Fruit fly (Drosophila melanogaster) whole organism, embryonic: Measurements from ENCODE around the gene Vm26Ab.

ENCODE experiments used
- Adf1 ChIP-seq: fragments of 200-800 bp; sonication (Bioruptor generic); IDR thresholded peaks from 2 replicates; pipeline ENCODE4 v1.3.6; 2022; ENCODE audit warnings: missing biosample characterization, missing genetic modification characterization
- CG10147 ChIP-seq: fragments of 200-800 bp; sonication (Bioruptor generic); optimal IDR thresholded peaks from 2 replicates; lab custom pipeline; 2019; ENCODE audit warnings: missing biosample characterization, mild to moderate bottlenecking, missing genetic modification characterization, moderate library complexity
- CG10565 ChIP-seq: fragments of 200-800 bp; sonication (Bioruptor generic); optimal IDR thresholded peaks from 3 replicates; lab custom pipeline; 2016; ENCODE audit warnings: missing biosample characterization, mild to moderate bottlenecking, missing genetic modification characterization
- CG10959 ChIP-seq: fragments of 200-800 bp; sonication (Bioruptor generic); IDR thresholded peaks from 2 replicates; pipeline ENCODE4 v1.3.6; 2022; ENCODE audit warnings: missing biosample characterization, missing genetic modification characterization
- CG11456 ChIP-seq: fragments of 200-800 bp; sonication (Bioruptor generic); IDR thresholded peaks from 3 replicates; pipeline ENCODE4 v1.3.6; 2022; ENCODE audit warnings: missing biosample characterization, missing genetic modification characterization
- CG1233 ChIP-seq: fragments of 200-800 bp; sonication (Bioruptor generic); optimal IDR thresholded peaks from 4 replicates; lab custom pipeline; 2018; ENCODE audit warnings: missing biosample characterization, mild to moderate bottlenecking, missing genetic modification characterization
- CG13894 ChIP-seq: fragments of 200-800 bp; sonication (Bioruptor generic); optimal IDR thresholded peaks from 3 replicates; lab custom pipeline; 2018; ENCODE audit warnings: missing biosample characterization, mild to moderate bottlenecking, missing genetic modification characterization, moderate library complexity
- CG14014 ChIP-seq: fragments of 200-800 bp; sonication (Bioruptor generic); IDR thresholded peaks from 2 replicates; pipeline ENCODE4 v1.3.6; 2022; ENCODE audit warnings: missing biosample characterization, missing genetic modification characterization
- CG1647 ChIP-seq: fragments of 200-800 bp; sonication (Bioruptor generic); optimal IDR thresholded peaks from 3 replicates; lab custom pipeline; 2016; ENCODE audit warnings: missing biosample characterization, missing genetic modification characterization
- CG16813 ChIP-seq: fragments of 200-800 bp; sonication (Bioruptor generic); IDR thresholded peaks from 3 replicates; pipeline ENCODE4 v1.3.6; 2022; ENCODE audit warnings: missing biosample characterization, missing genetic modification characterization; ENCODE audit not compliant: partially characterized antibody
- CG17328 ChIP-seq: fragments of 200-800 bp; sonication (Bioruptor generic); IDR thresholded peaks from 2 replicates; pipeline ENCODE4 v1.3.6; 2022; ENCODE audit warnings: missing biosample characterization, missing genetic modification characterization
- CG17385 ChIP-seq: fragments of 200-800 bp; sonication (Bioruptor generic); optimal IDR thresholded peaks from 3 replicates; lab custom pipeline; 2018; ENCODE audit warnings: missing biosample characterization, mild to moderate bottlenecking, missing genetic modification characterization
- CG17612 ChIP-seq: fragments of 200-800 bp; sonication (Bioruptor generic); IDR thresholded peaks from 2 replicates; pipeline ENCODE4 v1.3.6; 2022; ENCODE audit warnings: missing biosample characterization, missing genetic modification characterization
- CG17802 ChIP-seq: fragments of 200-800 bp; sonication (Bioruptor generic); optimal IDR thresholded peaks from 2 replicates; lab custom pipeline; 2018; ENCODE audit warnings: missing biosample characterization, mild to moderate bottlenecking, missing genetic modification characterization, moderate library complexity
- CG18476 ChIP-seq: fragments of 200-800 bp; sonication (Bioruptor generic); optimal IDR thresholded peaks from 2 replicates; lab custom pipeline; 2016; ENCODE audit warnings: missing biosample characterization, mild to moderate bottlenecking, missing genetic modification characterization
- CG2202 ChIP-seq: fragments of 200-800 bp; sonication (Bioruptor generic); optimal IDR thresholded peaks from 2 replicates; lab custom pipeline; 2018; ENCODE audit warnings: missing biosample characterization, mild to moderate bottlenecking, missing genetic modification characterization
- CG31388 ChIP-seq: fragments of 200-800 bp; sonication (Bioruptor generic); optimal IDR thresholded peaks from 2 replicates; lab custom pipeline; 2016; ENCODE audit warnings: missing biosample characterization, missing genetic modification characterization
- CG3163 ChIP-seq: fragments of 200-800 bp; sonication (Bioruptor generic); optimal IDR thresholded peaks from 3 replicates; lab custom pipeline; 2016; ENCODE audit warnings: missing biosample characterization, missing genetic modification characterization
- CG3407 ChIP-seq: fragments of 200-800 bp; sonication (Bioruptor generic); optimal IDR thresholded peaks from 2 replicates; lab custom pipeline; 2018; ENCODE audit warnings: missing biosample characterization, mild to moderate bottlenecking, missing genetic modification characterization
- CG4404 ChIP-seq: fragments of 200-800 bp; sonication (Bioruptor generic); IDR thresholded peaks from 2 replicates; pipeline ENCODE4 v1.3.6; 2022; ENCODE audit warnings: missing biosample characterization, missing genetic modification characterization
- CG4617 ChIP-seq: fragments of 200-800 bp; sonication (Bioruptor generic); optimal IDR thresholded peaks from 3 replicates; lab custom pipeline; 2016; ENCODE audit warnings: missing biosample characterization, missing genetic modification characterization, borderline replicate concordance
- CG4707 ChIP-seq: fragments of 200-800 bp; sonication (Bioruptor generic); optimal IDR thresholded peaks from 2 replicates; lab custom pipeline; 2018; ENCODE audit warnings: missing biosample characterization, mild to moderate bottlenecking, missing genetic modification characterization, moderate library complexity
- CG5180 ChIP-seq: fragments of 200-800 bp; sonication (Bioruptor generic); optimal IDR thresholded peaks from 3 replicates; lab custom pipeline; 2017; ENCODE audit warnings: missing biosample characterization, missing genetic modification characterization, mild to moderate bottlenecking, moderate library complexity, missing genetic modification reagents
- CG5953 ChIP-seq: fragments of 200-800 bp; sonication (Bioruptor generic); IDR thresholded peaks from 2 replicates; pipeline ENCODE4 v1.3.6; 2022; ENCODE audit warnings: missing biosample characterization, missing genetic modification characterization
- CG7271 ChIP-seq: fragments of 200-800 bp; sonication (Bioruptor generic); optimal IDR thresholded peaks from 2 replicates; lab custom pipeline; 2018; ENCODE audit warnings: missing biosample characterization, mild to moderate bottlenecking, missing genetic modification characterization, moderate library complexity
- CG9215 ChIP-seq: fragments of 200-800 bp; sonication (Bioruptor generic); IDR thresholded peaks from 2 replicates; pipeline ENCODE4 v1.3.6; 2022; ENCODE audit warnings: missing biosample characterization, missing genetic modification characterization
- Dad ChIP-seq: fragments of 200-800 bp; sonication (Bioruptor generic); optimal IDR thresholded peaks from 3 replicates; lab custom pipeline; 2016; ENCODE audit warnings: missing biosample characterization, missing genetic modification characterization
- Ets65A ChIP-seq: fragments of 200-800 bp; sonication (Bioruptor generic); peaks from one replicate; lab custom pipeline; 2016; ENCODE audit warnings: missing biosample characterization, missing genetic modification characterization
- HLHmδ ChIP-seq: fragments of 200-800 bp; sonication (Bioruptor generic); optimal IDR thresholded peaks from 2 replicates; lab custom pipeline; 2018; ENCODE audit warnings: missing biosample characterization, mild to moderate bottlenecking, missing genetic modification characterization, moderate library complexity
- Hr78 ChIP-seq, 2 experiments: fragments of 200-800 bp in 1 of 2; fragments of >200 bp in 1 of 2; sonication (Bioruptor generic) in 1 of 2; optimal IDR thresholded peaks; 2 replicates each; lab custom pipeline; 2017 to 2019; ENCODE audit warnings: missing biosample characterization in 2 of 2, missing genetic modification characterization in 2 of 2, mild to moderate bottlenecking in 1 of 2, moderate library complexity in 1 of 2
- Nf-YA ChIP-seq: fragments of 200-800 bp; sonication (Bioruptor generic); IDR thresholded peaks from 2 replicates; pipeline ENCODE4 v1.3.6; 2022; ENCODE audit warnings: missing biosample characterization, missing genetic modification characterization
- Opbp ChIP-seq: fragments of 200-800 bp; sonication (Bioruptor generic); IDR thresholded peaks from 3 replicates; pipeline ENCODE4 v1.3.6; 2022; ENCODE audit warnings: missing biosample characterization, missing genetic modification characterization; ENCODE audit not compliant: partially characterized antibody
- Poxn ChIP-seq: fragments of 200-800 bp; sonication (Bioruptor generic); IDR thresholded peaks from 2 replicates; pipeline ENCODE4 v1.3.6; 2022; ENCODE audit warnings: missing biosample characterization, missing genetic modification characterization
- Ssrp ChIP-seq: fragments of 200-800 bp; sonication (Bioruptor generic); optimal IDR thresholded peaks from 2 replicates; lab custom pipeline; 2018; ENCODE audit warnings: missing biosample characterization, mild to moderate bottlenecking, missing genetic modification characterization, moderate library complexity
- Stat92E ChIP-seq, 3 experiments: fragments of >200 bp in 2 of 3; fragments of 200-800 bp in 1 of 3; sonication (Bioruptor generic) in 1 of 3; optimal IDR thresholded peaks; 2 replicates each; lab custom pipeline; 2017 to 2019; ENCODE audit warnings: missing biosample characterization in 3 of 3, missing genetic modification characterization in 3 of 3, mild to moderate bottlenecking in 1 of 3, moderate library complexity in 1 of 3
- bowl ChIP-seq: fragments of 200-800 bp; sonication (Bioruptor generic); IDR thresholded peaks from 2 replicates; pipeline ENCODE4 v1.3.6; 2022; ENCODE audit warnings: missing biosample characterization, missing genetic modification characterization
- br ChIP-seq: fragments of >200 bp; optimal IDR thresholded peaks from 2 replicates; lab custom pipeline; 2017
- corto ChIP-seq: fragments of 200-800 bp; sonication (Bioruptor generic); optimal IDR thresholded peaks from 2 replicates; lab custom pipeline; 2016; ENCODE audit warnings: missing biosample characterization, mild to moderate bottlenecking, missing genetic modification characterization, moderate library complexity
- crol ChIP-seq: fragments of 200-800 bp; sonication (Bioruptor generic); IDR thresholded peaks from 2 replicates; pipeline ENCODE4 v1.3.6; 2022; ENCODE audit warnings: missing biosample characterization, missing genetic modification characterization
- dimm ChIP-seq: fragments of 200-800 bp; sonication (Bioruptor generic); IDR thresholded peaks from 2 replicates; pipeline ENCODE4 v1.3.6; 2022; ENCODE audit warnings: missing biosample characterization, missing genetic modification characterization
- fu2 ChIP-seq: fragments of 200-800 bp; sonication (Bioruptor generic); optimal IDR thresholded peaks from 2 replicates; lab custom pipeline; 2016; ENCODE audit warnings: missing biosample characterization, missing genetic modification characterization
- gce ChIP-seq: fragments of 200-800 bp; sonication (Bioruptor generic); IDR thresholded peaks from 3 replicates; pipeline ENCODE4 v1.3.6; 2022; ENCODE audit warnings: missing biosample characterization, missing genetic modification characterization
- her ChIP-seq: fragments of 200-800 bp; sonication (Bioruptor generic); optimal IDR thresholded peaks from 2 replicates; lab custom pipeline; 2016; ENCODE audit warnings: missing biosample characterization, missing genetic modification characterization
- odd ChIP-seq: fragments of 200-800 bp; sonication (Bioruptor generic); optimal IDR thresholded peaks from 2 replicates; lab custom pipeline; 2017; ENCODE audit warnings: missing biosample characterization, mild to moderate bottlenecking, missing genetic modification characterization
- pho ChIP-seq: fragments of 200-800 bp; sonication (Bioruptor generic); optimal IDR thresholded peaks from 2 replicates; lab custom pipeline; 2016; ENCODE audit warnings: missing biosample characterization, missing genetic modification characterization
- pum ChIP-seq: fragments of 200-800 bp; sonication (Bioruptor generic); optimal IDR thresholded peaks from 2 replicates; lab custom pipeline; 2016; ENCODE audit warnings: missing biosample characterization, missing genetic modification characterization
- repo ChIP-seq: fragments of 200-800 bp; sonication (Bioruptor generic); optimal IDR thresholded peaks from 2 replicates; lab custom pipeline; 2016; ENCODE audit warnings: missing biosample characterization, missing genetic modification characterization
- sisA ChIP-seq: fragments of 200-800 bp; sonication (Bioruptor generic); IDR thresholded peaks from 2 replicates; pipeline ENCODE4 v1.3.6; 2022; ENCODE audit warnings: missing biosample characterization, missing genetic modification characterization
- slbo ChIP-seq: fragments of 200-800 bp; sonication (Bioruptor generic); IDR thresholded peaks from 2 replicates; pipeline ENCODE4 v1.3.6; 2022; ENCODE audit warnings: missing biosample characterization, missing genetic modification characterization
- trem ChIP-seq: fragments of 200-800 bp; optimal IDR thresholded peaks from 3 replicates; lab custom pipeline; 2019; ENCODE audit warnings: missing biosample characterization, mild to moderate bottlenecking, missing genetic modification characterization, moderate library complexity
- unc-4 ChIP-seq: fragments of 200-800 bp; sonication (Bioruptor generic); IDR thresholded peaks from 2 replicates; pipeline ENCODE4 v1.3.6; 2022; ENCODE audit warnings: missing biosample characterization, missing genetic modification characterization; ENCODE audit not compliant: partially characterized antibody

Gene Vm26Ab

DNA sequence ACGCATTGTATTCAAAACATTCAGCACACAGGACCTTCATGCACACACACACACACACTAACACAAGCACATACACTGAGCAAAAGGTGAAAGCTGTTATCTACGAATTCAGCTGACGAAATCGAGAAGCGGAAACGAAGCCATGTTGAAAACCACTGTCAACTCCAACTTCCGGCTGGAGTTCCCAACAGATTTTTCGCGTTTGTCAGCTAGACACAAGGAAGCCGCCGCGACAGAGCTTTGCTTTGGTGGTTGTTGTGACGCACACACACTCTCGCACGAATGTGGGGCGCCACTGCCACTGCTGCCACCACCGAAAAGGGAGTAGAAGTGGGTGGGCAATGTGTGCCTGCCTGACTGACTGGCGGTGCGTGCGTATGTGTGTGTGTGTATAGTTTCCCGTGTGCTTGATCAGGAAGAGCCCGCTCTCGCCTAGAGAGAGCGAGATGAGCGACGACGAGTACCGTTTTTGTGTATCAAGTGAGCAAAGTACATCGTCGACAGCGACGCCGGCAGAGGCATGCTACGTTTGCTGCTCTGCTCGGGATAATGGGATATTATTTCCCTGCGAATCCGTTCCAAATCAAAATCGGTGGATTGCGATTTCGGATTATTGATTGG lies 40.9 kb downstream of the Vm26Ab start (continued):
- TF ChIP-seq Poxn (GFP tag; lab: Robert Waterston, UW) (no peak), Hr78 (GFP tag; optimal IDR thresholded peaks at IDR 0.05; lab: Kevin White, UChicago) (no peak), CG11456 (GFP tag; lab: Robert Waterston, UW) (no peak), CG17612 (GFP tag; lab: Robert Waterston, UW) (no peak), CG5953 (no peak), trem (tag; lab: Kevin White, UChicago) (peak; percentile 21), CG7271 (tag; lab: Kevin White, UChicago) (peak; percentile 73), Dad (GFP tag; lab: Kevin White, UChicago) (peak; percentile 20), CG3163 (GFP tag; lab: Kevin White, UChicago) (peak; percentile 21), CG1233 (peak; percentile 73), CG10147 (GFP tag; lab: Kevin White, UChicago) (peak; percentile 29), odd (GFP tag; lab: Kevin White, UChicago) (peak; percentile 84), CG1647 (GFP tag; lab: Kevin White, UChicago) (no peak), dimm (GFP tag; lab: Robert Waterston, UW) (no peak), CG14014 (GFP tag; lab: Robert Waterston, UW) (no peak), Opbp (no peak), CG16813 (GFP tag; lab: Robert Waterston, UW) (no peak), crol (GFP tag; lab: Robert Waterston, UW) (no peak), CG2202 (tag; lab: Kevin White, UChicago) (peak; percentile 48), CG31388 (GFP tag; lab: Kevin White, UChicago) (no peak), Ssrp (tag; lab: Kevin White, UChicago) (no peak), CG4707 (peak; percentile 59), repo (GFP tag; lab: Kevin White, UChicago) (no peak), Adf1 (peak; percentile 79), CG3407 (GFP tag; lab: Kevin White, UChicago) (peak; percentile 51), corto (GFP tag; lab: Kevin White, UChicago) (no peak), CG5180 (GFP tag; lab: Kevin White, UChicago) (peak; percentile 72), CG17802 (no peak), gce (GFP tag; lab: Robert Waterston, UW) (peak; percentile 37; the same call in 1 of the 3 replicates), Stat92E (GFP tag; optimal IDR thresholded peaks at IDR 0.05; lab: Kevin White, UChicago) (no peak), CG4617 (GFP tag; lab: Kevin White, UChicago) (no peak), her (no peak), CG18476 (GFP tag; lab: Kevin White, UChicago) (no peak), pum (GFP tag; lab: Kevin White, UChicago) (no peak), CG10959 (GFP tag; lab: Robert Waterston, UW) (no peak), unc-4 (no peak), br (lab: Kevin White, UChicago) (no peak), pho (GFP tag; lab: Kevin White, UChicago) (no peak), HLHmδ (GFP tag; lab: Kevin White, UChicago) (peak; percentile 68), CG4404 (GFP tag; lab: Robert Waterston, UW) (no peak), CG17385 (GFP tag; lab: Kevin White, UChicago) (peak; percentile 64), CG13894 (tag; lab: Kevin White, UChicago) (peak; percentile 42), CG9215 (GFP tag; lab: Robert Waterston, UW) (no peak), fu2 (GFP tag; lab: Kevin White, UChicago) (no peak), bowl (no peak), slbo (GFP tag; lab: Robert Waterston, UW) (no peak), CG10565 (GFP tag; lab: Kevin White, UChicago) (no peak), sisA (no peak), Nf-YA (GFP tag; lab: Robert Waterston, UW) (no peak), CG17328 (peak; percentile 26; the same call in 1 of the 2 replicates), Ets65A (GFP tag; lab: Kevin White, UChicago) (peak; percentile 44)
